Fruit fly (Drosophila melanogaster) whole organism, prepupa: ENCODE data around the gene Cdc42.

Source experiments
- Blimp-1 ChIP-seq: fragments of 200-800 bp; sonication (Bioruptor generic); optimal IDR thresholded peaks from 3 replicates; lab custom pipeline; 2017; ENCODE audit warnings: missing biosample characterization, missing genetic modification characterization, mild to moderate bottlenecking, moderate library complexity, missing genetic modification reagents
- CG10669 ChIP-seq: fragments of 200-800 bp; sonication (Bioruptor generic); optimal IDR thresholded peaks from 3 replicates; lab custom pipeline; 2018; ENCODE audit warnings: missing biosample characterization, mild to moderate bottlenecking, missing genetic modification characterization, moderate library complexity
- CG31627 ChIP-seq: fragments of 200-800 bp; sonication (Bioruptor generic); optimal IDR thresholded peaks from 3 replicates; lab custom pipeline; 2016; ENCODE audit warnings: missing biosample characterization, missing genetic modification characterization
- CG4318 ChIP-seq: fragments of 200-800 bp; sonication (Bioruptor generic); optimal IDR thresholded peaks from 3 replicates; lab custom pipeline; 2017; ENCODE audit warnings: missing biosample characterization, mild to moderate bottlenecking, missing genetic modification characterization
- CG6163 ChIP-seq: fragments of 200-800 bp; sonication (Bioruptor generic); IDR thresholded peaks from 3 replicates; pipeline ENCODE4 v1.3.6; 2022; ENCODE audit warnings: missing biosample characterization, missing genetic modification characterization
- CG6276 ChIP-seq: fragments of 200-800 bp; sonication (Bioruptor generic); optimal IDR thresholded peaks from 2 replicates; lab custom pipeline; 2017; ENCODE audit warnings: missing biosample characterization, mild to moderate bottlenecking, missing genetic modification characterization
- eg ChIP-seq: fragments of 200-800 bp; sonication (Bioruptor generic); IDR thresholded peaks from 3 replicates; pipeline ENCODE4 v1.3.6; 2022; ENCODE audit warnings: missing biosample characterization, missing genetic modification characterization
- fd59A ChIP-seq: fragments of 200-800 bp; sonication (Bioruptor generic); optimal IDR thresholded peaks from 2 replicates; lab custom pipeline; 2017; ENCODE audit warnings: missing biosample characterization, mild to moderate bottlenecking, missing genetic modification characterization, missing genetic modification reagents
- lz ChIP-seq: fragments of 200-800 bp; sonication (Bioruptor generic); optimal IDR thresholded peaks from 3 replicates; lab custom pipeline; 2016; ENCODE audit warnings: missing biosample characterization, missing genetic modification characterization

DNA sequence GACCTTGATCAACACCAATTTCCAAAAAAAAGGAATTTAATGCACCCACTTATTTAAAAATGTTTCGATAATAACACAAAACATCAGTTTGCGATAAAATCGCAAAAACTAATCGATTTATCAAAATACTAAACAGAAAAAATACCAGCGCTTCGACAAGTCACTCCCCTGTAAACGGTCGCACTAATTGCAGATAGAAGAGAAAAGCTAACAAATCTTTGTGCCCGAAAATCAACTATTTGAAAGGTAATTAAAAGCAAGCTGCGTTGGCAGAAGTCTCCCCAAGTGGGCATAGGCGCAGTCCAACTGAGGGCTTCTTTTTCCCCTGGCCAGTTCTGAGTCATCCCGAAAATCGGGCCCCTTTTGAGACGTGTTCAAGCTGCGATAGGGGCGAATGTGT, 34.0 kb downstream of the Cdc42 start, which contains the start of gene AP-1-2beta:
- TF ChIP-seq CG4318 (GFP tag; lab: Kevin White, UChicago) = no peak
- TF ChIP-seq CG31627 (GFP tag; lab: Kevin White, UChicago) = no peak
- TF ChIP-seq lz = no peak
- TF ChIP-seq CG10669 = no peak
- TF ChIP-seq eg (GFP tag; lab: Robert Waterston, UW) = no peak
- no peak for TF ChIP-seq Blimp-1 (GFP tag; lab: Kevin White, UChicago)
- no peak for TF ChIP-seq CG6276 (GFP tag; lab: Kevin White, UChicago)
- TF ChIP-seq CG6163 = no peak
- TF ChIP-seq fd59A (GFP tag; lab: Kevin White, UChicago) = no peak
